Worm (Caenorhabditis elegans) whole organism, L1 larva: ENCODE data around the gene bus-2.

Experiments used
- blmp-1 ChIP-seq: fragments of 150-350 bp; optimal IDR thresholded peaks from 2 replicates; lab custom pipeline; 2014; ENCODE audit warnings: missing biosample characterization, missing genetic modification characterization
- egl-27 ChIP-seq, 2 experiments: fragments of 150-350 bp in 1 of 2; sonication (generic microtip); optimal IDR thresholded peaks; 3 replicates each; lab custom pipeline; 2017 to 2018; ENCODE audit warnings: missing biosample characterization in 2 of 2, missing genetic modification characterization in 2 of 2, missing genetic modification reagents in 2 of 2
- lin-39 ChIP-seq: fragments of 150-350 bp; optimal IDR thresholded peaks from 2 replicates; lab custom pipeline; 2014; ENCODE audit warnings: missing biosample characterization, missing genetic modification reagents, missing genetic modification characterization
- lir-3 ChIP-seq: sonication (generic microtip); optimal IDR thresholded peaks from 2 replicates; lab custom pipeline; 2016; ENCODE audit warnings: mild to moderate bottlenecking, missing genetic modification characterization, moderate library complexity, missing compliant biosample characterization; ENCODE audit not compliant: poor library complexity
- mep-1 ChIP-seq: fragments of 150-350 bp; optimal IDR thresholded peaks from 2 replicates; lab custom pipeline; 2014; ENCODE audit warnings: missing biosample characterization, missing genetic modification characterization
- nhr-11 ChIP-seq: fragments of 150-350 bp; optimal IDR thresholded peaks from 2 replicates; lab custom pipeline; 2014; ENCODE audit warnings: missing biosample characterization, missing genetic modification characterization
- nhr-76 ChIP-seq: sonication (generic microtip); optimal IDR thresholded peaks from 2 replicates; lab custom pipeline; 2017; ENCODE audit warnings: missing biosample characterization, missing genetic modification characterization
- nhr-77 ChIP-seq: fragments of 150-350 bp; optimal IDR thresholded peaks from 2 replicates; lab custom pipeline; 2014; ENCODE audit warnings: missing biosample characterization, missing genetic modification characterization
- unc-98 ChIP-seq: fragments of 200-800 bp; sonication (Bioruptor generic); IDR thresholded peaks from 2 replicates; pipeline ENCODE4 v1.3.6; 2022; ENCODE audit warnings: missing genetic modification characterization, missing compliant biosample characterization

ce11 chrIV:1713618-1714017 lies 13.9 kb downstream of the bus-2 start:
- TF ChIP-seq mep-1 (tag; lab: Kevin White, UChicago) (no peak), unc-98 (no peak), blmp-1 (tag; lab: Kevin White, UChicago) (no peak), nhr-11 (no peak), lin-39 (tag; lab: Kevin White, UChicago) (no peak), nhr-77 (no peak), lir-3 (tag; lab: Kevin White, UChicago) (no peak), egl-27 (tag; optimal IDR thresholded peaks at IDR 0.05; lab: Kevin White, UChicago) (no peak), nhr-76 (tag; lab: Kevin White, UChicago) (no peak)
